Comparison of ENCODE assay signal across 1 fruit fly cellular context in the genomic region with DNA sequence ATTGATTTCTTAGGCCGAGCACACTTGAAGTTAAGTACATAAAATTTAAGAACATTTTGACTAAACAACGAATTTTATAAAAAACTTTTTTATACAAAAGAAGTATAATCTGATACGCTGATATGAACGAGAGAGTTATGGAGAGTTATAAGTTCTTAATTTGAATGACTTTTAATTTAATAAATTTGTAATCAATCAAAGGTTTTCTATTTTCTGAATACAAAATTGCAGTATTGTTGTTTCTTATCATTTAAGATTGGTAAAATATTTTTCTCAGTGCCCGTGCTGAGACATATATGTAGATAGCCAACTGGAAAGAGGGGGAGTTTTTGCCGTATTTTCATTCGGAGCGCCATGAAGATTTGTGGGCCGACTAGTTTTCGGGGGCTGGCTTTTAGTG.
TF ChIP-seq lines count a peak whose summit lies in the region.

No protein-coding gene starts in this region.

TF ChIP-seq in whole organism, embryonic, 481 proteins besides CTCF, POLR2A, EP300 and RAD21 (continued from another document):
- TF ChIP-seq CG11723 (GFP tag; optimal IDR thresholded peaks at IDR 0.05; lab: Kevin White, UChicago) = no peak
- no peak for TF ChIP-seq run (tag; optimal IDR thresholded peaks at IDR 0.05; lab: Kevin White, UChicago)
- TF ChIP-seq Ssrp (tag; optimal IDR thresholded peaks at IDR 0.05; lab: Kevin White, UChicago) = peak; percentile 71
- TF ChIP-seq so (GFP tag; IDR thresholded peaks at IDR 0.05; lab: Robert Waterston, UW) = no peak
- no peak for TF ChIP-seq sob (GFP tag; IDR thresholded peaks at IDR 0.05; lab: Robert Waterston, UW)
- TF ChIP-seq Dp (GFP tag; optimal IDR thresholded peaks at IDR 0.05; lab: Kevin White, UChicago) = no peak
- TF ChIP-seq NC2β (GFP tag; optimal IDR thresholded peaks at IDR 0.05; lab: Kevin White, UChicago) = no peak
- TF ChIP-seq Ptx1 (GFP tag; IDR thresholded peaks at IDR 0.05; lab: Robert Waterston, UW) = no peak
- TF ChIP-seq CG12155 (GFP tag; optimal IDR thresholded peaks at IDR 0.05; lab: Kevin White, UChicago) = no peak
- no peak for TF ChIP-seq sd (tag; optimal IDR thresholded peaks at IDR 0.05; lab: Kevin White, UChicago)
- no peak for TF ChIP-seq sqz (GFP tag; optimal IDR thresholded peaks at IDR 0.05; lab: Kevin White, UChicago)
- TF ChIP-seq CG1529 (GFP tag; optimal IDR thresholded peaks at IDR 0.05; lab: Kevin White, UChicago) = peak; percentile 41
- TF ChIP-seq Side (GFP tag; optimal IDR thresholded peaks at IDR 0.05; lab: Kevin White, UChicago) = peak; percentile 6
- TF ChIP-seq Kr (GFP tag; optimal IDR thresholded peaks at IDR 0.05; lab: Kevin White, UChicago) = no peak
- TF ChIP-seq CG10147 (GFP tag; optimal IDR thresholded peaks at IDR 0.05; lab: Kevin White, UChicago) = no peak
- TF ChIP-seq CG2120 (GFP tag; optimal IDR thresholded peaks at IDR 0.05; lab: Kevin White, UChicago) = no peak
- peak; percentile 13 to 36 for TF ChIP-seq chif (GFP tag; optimal IDR thresholded peaks at IDR 0.05; lab: Kevin White, UChicago)
- no peak for TF ChIP-seq CG14965 (GFP tag; optimal IDR thresholded peaks at IDR 0.05; lab: Kevin White, UChicago; ENCODE audit: borderline replicate concordance)
- no peak for TF ChIP-seq abd-A (tag; optimal IDR thresholded peaks at IDR 0.05; lab: Kevin White, UChicago)
- TF ChIP-seq zf30C (GFP tag; optimal IDR thresholded peaks at IDR 0.05; lab: Kevin White, UChicago) = no peak
- TF ChIP-seq CG11560 (tag; IDR thresholded peaks at IDR 0.05; lab: Robert Waterston, UW) = no peak
- peak; percentile 57 for TF ChIP-seq phol (tag; optimal IDR thresholded peaks at IDR 0.05; lab: Kevin White, UChicago)
- TF ChIP-seq esg (GFP tag; conservative IDR thresholded peaks at IDR 0.05; lab: Robert Waterston, UW) = no peak
- no peak for TF ChIP-seq CG18619 (GFP tag; optimal IDR thresholded peaks at IDR 0.05; lab: Kevin White, UChicago)
- TF ChIP-seq CG9609 (GFP tag; optimal IDR thresholded peaks at IDR 0.05; lab: Kevin White, UChicago) = no peak
- TF ChIP-seq kni (GFP tag; optimal IDR thresholded peaks at IDR 0.05; lab: Kevin White, UChicago) = no peak
- TF ChIP-seq trh (GFP tag; optimal IDR thresholded peaks at IDR 0.05; lab: Kevin White, UChicago) = no peak
- TF ChIP-seq croc (GFP tag; conservative IDR thresholded peaks at IDR 0.05; lab: Robert Waterston, UW) = peak; percentile 50; the same call in 2 of the 3 replicates
- peak; percentile 18 for TF ChIP-seq Lhr (GFP tag; optimal IDR thresholded peaks at IDR 0.05; lab: Kevin White, UChicago)
- TF ChIP-seq maf-S (GFP tag; optimal IDR thresholded peaks at IDR 0.05; lab: Kevin White, UChicago) = no peak
- no peak for TF ChIP-seq danr (GFP tag; IDR thresholded peaks at IDR 0.05; lab: Robert Waterston, UW)
- TF ChIP-seq otp (GFP tag; IDR thresholded peaks at IDR 0.05; lab: Robert Waterston, UW) = no peak
- TF ChIP-seq gcm2 (GFP tag; optimal IDR thresholded peaks at IDR 0.05; lab: Kevin White, UChicago) = no peak
- TF ChIP-seq chn (GFP tag; optimal IDR thresholded peaks at IDR 0.05; lab: Kevin White, UChicago) = no peak
- TF ChIP-seq onecut (GFP tag; IDR thresholded peaks at IDR 0.05; lab: Robert Waterston, UW) = no peak
- no peak for TF ChIP-seq ttk (GFP tag; IDR thresholded peaks at IDR 0.05; lab: Robert Waterston, UW)
- TF ChIP-seq CG2889 (GFP tag; IDR thresholded peaks at IDR 0.05; lab: Robert Waterston, UW) = no peak
- TF ChIP-seq CG8089 (GFP tag; optimal IDR thresholded peaks at IDR 0.05; lab: Kevin White, UChicago) = no peak
- TF ChIP-seq CG7556 (GFP tag; optimal IDR thresholded peaks at IDR 0.05; lab: Kevin White, UChicago) = peak; percentile 61
